Worm (Caenorhabditis elegans): ENCODE measurements around the gene aat-3.
A peak's percentile ranks its signal among the peaks of the same experiment; 100 is the strongest.

Gene aat-3

ce11 chrX:2527877-2528276 lies 24.2 kb upstream of the aat-3 start (continued):
- TF ChIP-seq cebp-1 (GFP tag; IDR thresholded peaks at IDR 0.05): no peak
- TF ChIP-seq cebp-1 (tag; optimal IDR thresholded peaks at IDR 0.05): peak; percentile 56
- TF ChIP-seq B0035.1 (tag; optimal IDR thresholded peaks at IDR 0.05): peak; percentile 3
- TF ChIP-seq mel-28 (tag; optimal IDR thresholded peaks at IDR 0.05; ENCODE audit: borderline replicate concordance): no peak
- TF ChIP-seq nhr-120 (GFP tag; IDR thresholded peaks at IDR 0.05): 0 out of 2 replicates have a peak, but pooled peaks have one; percentile 16
- TF ChIP-seq him-1 (tag; optimal IDR thresholded peaks at IDR 0.05): peak; percentile 21
- 0 out of 2 replicates have a peak, but pooled peaks have one; percentile 35 for TF ChIP-seq egl-44 (GFP tag; IDR thresholded peaks at IDR 0.05)
- peak; percentile 57 for TF ChIP-seq ztf-18 (tag; optimal IDR thresholded peaks at IDR 0.05)
- peak; percentile 33 for TF ChIP-seq lin-40 (tag; optimal IDR thresholded peaks at IDR 0.05)
- 0 out of 2 replicates have a peak, but pooled peaks have one; percentile 36 for TF ChIP-seq rcor-1 (GFP tag; IDR thresholded peaks at IDR 0.05)
- no peak for TF ChIP-seq Y53F4B.3 (GFP tag; IDR thresholded peaks at IDR 0.05)
- TF ChIP-seq mcd-1 (GFP tag; IDR thresholded peaks at IDR 0.05): peak; percentile 45; the same call in 1 of the 2 replicates
- peak; percentile 71 for TF ChIP-seq nhr-90 (tag; optimal IDR thresholded peaks at IDR 0.05)
- no peak for TF ChIP-seq ztf-26 (tag; optimal IDR thresholded peaks at IDR 0.05)
- peak; percentile 31 for TF ChIP-seq snpc-1.3 (tag; optimal IDR thresholded peaks at IDR 0.05; ENCODE audit: insufficient read depth)
- TF ChIP-seq B0336.3 (GFP tag; IDR thresholded peaks at IDR 0.05): peak; percentile 33; the same call in 1 of the 2 replicates
- TF ChIP-seq nfya-2 (GFP tag; IDR thresholded peaks at IDR 0.05): no peak
- TF ChIP-seq madf-3 (GFP tag; IDR thresholded peaks at IDR 0.05): 0 out of 2 replicates have a peak, but pooled peaks have one; percentile 65
- peak; percentile 45; the same call in 1 of the 2 replicates for TF ChIP-seq let-526 (GFP tag; IDR thresholded peaks at IDR 0.05)
- peak; percentile 19; the same call in 1 of the 2 replicates for TF ChIP-seq Y56A3A.18 (GFP tag; IDR thresholded peaks at IDR 0.05)
- TF ChIP-seq nhr-27 (tag; optimal IDR thresholded peaks at IDR 0.05): no peak
- peak; percentile 93 for TF ChIP-seq tbp1 (GFP tag; optimal IDR thresholded peaks at IDR 0.05)
- TF ChIP-seq cebp-2 (GFP tag; IDR thresholded peaks at IDR 0.05): 0 out of 2 replicates have a peak, but pooled peaks have one; percentile 50
- peak; percentile 69 for TF ChIP-seq hmg-1.2 (GFP tag; IDR thresholded peaks at IDR 0.05)
- TF ChIP-seq dox-1 (GFP tag; IDR thresholded peaks at IDR 0.05): peak; percentile 81
- TF ChIP-seq zfh-2 (GFP tag; conservative IDR thresholded peaks at IDR 0.05): peak; percentile 69
- TF ChIP-seq unc-130 (GFP tag; optimal IDR thresholded peaks at IDR 0.05): no peak
- peak; percentile 70 for TF ChIP-seq zim-3 (tag; optimal IDR thresholded peaks at IDR 0.05)
- peak; percentile 78 for TF ChIP-seq lin-26 (GFP tag; IDR thresholded peaks at IDR 0.05)
- peak; percentile 66 for TF ChIP-seq D2030.7 (GFP tag; IDR thresholded peaks at IDR 0.05)
- no peak for TF ChIP-seq F57C9.4 (tag; optimal IDR thresholded peaks at IDR 0.05)
- TF ChIP-seq F22D6.2 (tag; optimal IDR thresholded peaks at IDR 0.05): peak; percentile 10

ce11 chrX:2531276-2531675 lies 20.8 kb upstream of the aat-3 start:
- TF ChIP-seq F57A8.1 (GFP tag; optimal IDR thresholded peaks at IDR 0.05) (no peak), B0035.1 (tag; optimal IDR thresholded peaks at IDR 0.05) (peak; percentile 16), lag-1 (GFP tag; IDR thresholded peaks at IDR 0.05) (no peak), nfya-1 (tag; optimal IDR thresholded peaks at IDR 0.05; ENCODE audit: borderline replicate concordance, insufficient read depth) (no peak), Y53G8AR.9 (GFP tag; conservative IDR thresholded peaks at IDR 0.05) (no peak), zim-3 (tag; optimal IDR thresholded peaks at IDR 0.05) (peak; percentile 68), madf-3 (GFP tag; IDR thresholded peaks at IDR 0.05) (no peak), snpc-3.4 (tag; optimal IDR thresholded peaks at IDR 0.05) (no peak), athp-1 (tag; optimal IDR thresholded peaks at IDR 0.05) (peak; percentile 40), aptf-3 (GFP tag; IDR thresholded peaks at IDR 0.05) (peak; percentile 71; the same call in 1 of the 2 replicates), egrh-3 (GFP tag; IDR thresholded peaks at IDR 0.05) (no peak), attf-6 (GFP tag; IDR thresholded peaks at IDR 0.05) (no peak), nhr-120 (GFP tag; IDR thresholded peaks at IDR 0.05) (no peak), madf-8 (GFP tag; conservative IDR thresholded peaks at IDR 0.05) (no peak), lin-54 (GFP tag; optimal IDR thresholded peaks at IDR 0.05) (peak; percentile 44), Y67H2A.10 (GFP tag; conservative IDR thresholded peaks at IDR 0.05) (no peak), ceh-91 (GFP tag; IDR thresholded peaks at IDR 0.05) (no peak), hlh-12 (tag; optimal IDR thresholded peaks at IDR 0.05) (no peak), T07F8.4 (tag; optimal IDR thresholded peaks at IDR 0.05) (peak; percentile 58), ZK185.1 (tag; optimal IDR thresholded peaks at IDR 0.05; ENCODE audit: poor library complexity, severe bottlenecking) (peak; percentile 81), Y56A3A.18 (GFP tag; IDR thresholded peaks at IDR 0.05) (0 out of 2 replicates have a peak, but pooled peaks have one; percentile 58)
